Fruit fly (Drosophila melanogaster): ENCODE data around the gene CG7168.

Gene CG7168

DNA sequence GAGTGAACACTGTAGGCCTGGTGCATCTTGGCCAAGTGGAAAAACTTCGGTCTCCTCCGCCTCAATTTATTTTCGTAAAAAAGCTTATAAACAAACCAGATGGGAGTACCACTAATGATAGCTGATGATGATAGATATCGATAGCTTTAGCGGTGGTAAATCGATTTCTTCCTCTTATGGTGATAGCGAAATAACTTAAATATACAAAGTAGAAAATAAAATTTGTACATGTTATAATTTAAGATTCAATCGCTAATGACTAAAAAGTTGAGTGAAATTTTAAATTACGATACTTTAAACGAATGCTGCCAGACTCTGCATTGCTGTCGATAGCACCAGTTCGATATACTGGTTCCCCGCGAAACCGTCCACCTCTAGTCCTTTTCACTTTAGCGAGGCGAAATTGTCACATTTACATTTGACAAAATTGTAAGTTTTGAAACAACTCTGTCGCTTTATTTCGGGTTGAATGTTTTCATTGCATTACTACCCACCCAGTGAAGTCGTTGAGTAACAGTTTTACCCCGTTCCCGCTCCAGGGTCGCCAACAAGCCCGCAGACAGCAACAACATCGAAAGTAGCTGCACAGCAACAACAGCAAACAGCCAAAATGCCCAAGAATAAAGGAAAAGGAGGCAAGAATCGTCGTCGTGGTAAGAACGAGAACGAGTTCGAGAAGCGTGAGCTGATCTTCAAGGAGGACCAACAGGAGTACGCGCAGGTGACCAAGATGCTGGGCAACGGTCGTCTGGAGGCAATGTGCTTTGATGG, 48.6 kb upstream of the CG7168 start, which contains the start of the genes Vps39 and eIF1A (continued):
- TF ChIP-seq Elba2 (GFP tag; optimal IDR thresholded peaks at IDR 0.05), result no peak
- TF ChIP-seq CG10147 (GFP tag; optimal IDR thresholded peaks at IDR 0.05), result no peak
- peak; percentile 14 for TF ChIP-seq Hand (GFP tag; optimal IDR thresholded peaks at IDR 0.05)
- no peak for TF ChIP-seq hth (optimal IDR thresholded peaks at IDR 0.05)
- TF ChIP-seq CG1602 (GFP tag; optimal IDR thresholded peaks at IDR 0.05), result no peak
- no peak for TF ChIP-seq HLHmδ (GFP tag; optimal IDR thresholded peaks at IDR 0.05)
- peak; percentile 99 for TF ChIP-seq CG15514 (GFP tag; optimal IDR thresholded peaks at IDR 0.05)
- TF ChIP-seq Sin3A (optimal IDR thresholded peaks at IDR 0.05), result peak; percentile 80
- TF ChIP-seq CG9437 (GFP tag; optimal IDR thresholded peaks at IDR 0.05), result no peak
- no peak for TF ChIP-seq CG17912 (GFP tag; optimal IDR thresholded peaks at IDR 0.05)
- no peak for TF ChIP-seq ftz-f1 (GFP tag; optimal IDR thresholded peaks at IDR 0.05)
- TF ChIP-seq CG1529 (GFP tag; optimal IDR thresholded peaks at IDR 0.05), result no peak
- TF ChIP-seq prd (optimal IDR thresholded peaks at IDR 0.05), result no peak
- TF ChIP-seq prd (GFP tag; IDR thresholded peaks at IDR 0.05), result peak; percentile 26; the same call in 1 of the 3 replicates
- no peak for TF ChIP-seq emc (GFP tag; optimal IDR thresholded peaks at IDR 0.05)
- no peak for TF ChIP-seq lmd (GFP tag; IDR thresholded peaks at IDR 0.05)
- TF ChIP-seq Dref (GFP tag; IDR thresholded peaks at IDR 0.05), result peak; percentile 83
- TF ChIP-seq CG9609 (GFP tag; optimal IDR thresholded peaks at IDR 0.05), result no peak
- peak; percentile 27 for TF ChIP-seq fd3F (GFP tag; optimal IDR thresholded peaks at IDR 0.05)
- no peak for TF ChIP-seq gcm2 (GFP tag; optimal IDR thresholded peaks at IDR 0.05)
- TF ChIP-seq CG8944 (GFP tag; optimal IDR thresholded peaks at IDR 0.05), result peak; percentile 28
- TF ChIP-seq seq (GFP tag; IDR thresholded peaks at IDR 0.05), result no peak
- TF ChIP-seq PHDP (tag; optimal IDR thresholded peaks at IDR 0.05), result peak; percentile 39
- peak; percentile 68 for TF ChIP-seq CG9932 (GFP tag; IDR thresholded peaks at IDR 0.05)
- TF ChIP-seq CG12155 (GFP tag; optimal IDR thresholded peaks at IDR 0.05), result peak; percentile 1
- no peak for TF ChIP-seq CG17568 (GFP tag; optimal IDR thresholded peaks at IDR 0.05)
- TF ChIP-seq Lhr (GFP tag; optimal IDR thresholded peaks at IDR 0.05), result peak; percentile 67
- no peak for TF ChIP-seq CG12219 (GFP tag; optimal IDR thresholded peaks at IDR 0.05)
- TF ChIP-seq D (optimal IDR thresholded peaks at IDR 0.05), result peak; percentile 72
- no peak for TF ChIP-seq D (GFP tag; optimal IDR thresholded peaks at IDR 0.05)
- peak; percentile 28 for TF ChIP-seq CG12744 (GFP tag; optimal IDR thresholded peaks at IDR 0.05)
- TF ChIP-seq mld (GFP tag; IDR thresholded peaks at IDR 0.05; ENCODE audit: partially characterized antibody), result peak; percentile 58; the same call in 1 of the 3 replicates
- no peak for TF ChIP-seq hkb (optimal IDR thresholded peaks at IDR 0.05)
- no peak for TF ChIP-seq hkb (GFP tag; IDR thresholded peaks at IDR 0.05)
- TF ChIP-seq CG10274 (GFP tag; optimal IDR thresholded peaks at IDR 0.05), result no peak
- no peak for TF ChIP-seq H2.0 (GFP tag; IDR thresholded peaks at IDR 0.05)
- TF ChIP-seq CG16813 (GFP tag; IDR thresholded peaks at IDR 0.05; ENCODE audit: partially characterized antibody), result peak; percentile 91
- peak; percentile 26 for TF ChIP-seq ewg (GFP tag; optimal IDR thresholded peaks at IDR 0.05)
- TF ChIP-seq zfh1 (GFP tag; IDR thresholded peaks at IDR 0.05), result no peak
- no peak for TF ChIP-seq fd96Cb (tag; optimal IDR thresholded peaks at IDR 0.05)
- TF ChIP-seq CG14860 (GFP tag; IDR thresholded peaks at IDR 0.05; ENCODE audit: partially characterized antibody), result peak; percentile 87
- 0 out of 3 replicates have a peak, but pooled peaks have one; percentile 21 for TF ChIP-seq Aef1 (GFP tag; IDR thresholded peaks at IDR 0.05)
- no peak for TF ChIP-seq CG6654 (GFP tag; optimal IDR thresholded peaks at IDR 0.05)
- TF ChIP-seq CG3995 (GFP tag; optimal IDR thresholded peaks at IDR 0.05), result peak; percentile 53
- no peak for TF ChIP-seq CG12299 (tag; optimal IDR thresholded peaks at IDR 0.05)
- TF ChIP-seq ac (GFP tag; optimal IDR thresholded peaks at IDR 0.05), result no peak
- no peak for TF ChIP-seq CG1792 (GFP tag; optimal IDR thresholded peaks at IDR 0.05)
- no peak for TF ChIP-seq NC2α (GFP tag; optimal IDR thresholded peaks at IDR 0.05)
- no peak for TF ChIP-seq sim (GFP tag; IDR thresholded peaks at IDR 0.05)
- no peak for TF ChIP-seq z (GFP tag; IDR thresholded peaks at IDR 0.05)
- no peak for TF ChIP-seq CG7987 (GFP tag; optimal IDR thresholded peaks at IDR 0.05)

Data from whole organism, embryonic.